Worm (Caenorhabditis elegans): Measurements from ENCODE around the gene ceh-21.

The ceh-21 gene

ce11 chrX:1852636-1853035, at the start of gene ceh-21:
Gene ceh-21, minus strand, starts transcription at chrX:1852736.
- TF ChIP-seq cog-1 (tag; optimal IDR thresholded peaks at IDR 0.05) (no peak), med-1 (GFP tag; optimal IDR thresholded peaks at IDR 0.05; ENCODE audit: insufficient read depth) (no peak), flt-1 (GFP tag; IDR thresholded peaks at IDR 0.05) (no peak), T22C8.4 (GFP tag; IDR thresholded peaks at IDR 0.05) (no peak), ztf-29 (GFP tag; IDR thresholded peaks at IDR 0.05) (no peak), klf-2 (GFP tag; conservative IDR thresholded peaks at IDR 0.05) (no peak), ztf-23 (GFP tag; IDR thresholded peaks at IDR 0.05) (no peak), ref-1 (GFP tag; conservative IDR thresholded peaks at IDR 0.05) (no peak), tab-1 (GFP tag; IDR thresholded peaks at IDR 0.05) (no peak)

DNA sequence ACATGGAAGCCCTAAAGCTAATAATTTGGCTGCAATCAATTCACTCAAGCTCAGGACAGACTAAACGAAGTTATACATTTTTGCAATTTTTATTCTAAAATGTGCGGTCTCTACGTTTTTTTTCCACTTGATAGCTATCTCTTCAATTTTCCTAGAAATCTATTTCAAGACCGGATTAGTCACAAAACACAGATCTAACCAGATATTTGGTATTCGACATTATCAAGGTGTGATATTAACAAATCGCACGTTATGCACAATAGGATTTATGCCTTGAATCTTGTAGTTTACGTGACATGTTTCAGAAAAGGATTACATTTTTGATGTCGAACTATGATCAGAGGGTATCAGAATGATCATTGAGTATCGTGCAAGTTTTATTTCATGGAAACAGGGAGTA, 48.9 kb upstream of the ceh-21 start:
- TF ChIP-seq med-1 (GFP tag; optimal IDR thresholded peaks at IDR 0.05; ENCODE audit: insufficient read depth) (no peak), klf-2 (GFP tag; conservative IDR thresholded peaks at IDR 0.05) (no peak), tab-1 (GFP tag; IDR thresholded peaks at IDR 0.05) (no peak), ztf-23 (GFP tag; IDR thresholded peaks at IDR 0.05) (no peak), ref-1 (GFP tag; conservative IDR thresholded peaks at IDR 0.05) (no peak)

ce11 chrX:1897243-1897642, 44.7 kb upstream of the ceh-21 start, which contains the start of gene B0294.1:
Gene B0294.1, minus strand, starts transcription at chrX:1897343.
- no peak for TF ChIP-seq ref-1 (GFP tag; conservative IDR thresholded peaks at IDR 0.05)

- TF ChIP-seq ztf-23 (GFP tag; IDR thresholded peaks at IDR 0.05) = no peak
- no peak for TF ChIP-seq ref-1 (GFP tag; conservative IDR thresholded peaks at IDR 0.05)
- TF ChIP-seq ztf-29 (GFP tag; IDR thresholded peaks at IDR 0.05) = no peak
- no peak for TF ChIP-seq med-1 (GFP tag; optimal IDR thresholded peaks at IDR 0.05; ENCODE audit: insufficient read depth)
- TF ChIP-seq T22C8.4 (GFP tag; IDR thresholded peaks at IDR 0.05) = no peak
- TF ChIP-seq cog-1 (tag; optimal IDR thresholded peaks at IDR 0.05) = no peak
- TF ChIP-seq klf-2 (GFP tag; conservative IDR thresholded peaks at IDR 0.05) = no peak
- no peak for TF ChIP-seq flt-1 (GFP tag; IDR thresholded peaks at IDR 0.05)
- no peak for TF ChIP-seq tab-1 (GFP tag; IDR thresholded peaks at IDR 0.05)
Measured at ce11 chrX:1891887-1892286, 39.4 kb upstream of the ceh-21 start, which contains the start of gene B0294.3. Gene B0294.3, plus strand, starts transcription at chrX:1892187.

DNA sequence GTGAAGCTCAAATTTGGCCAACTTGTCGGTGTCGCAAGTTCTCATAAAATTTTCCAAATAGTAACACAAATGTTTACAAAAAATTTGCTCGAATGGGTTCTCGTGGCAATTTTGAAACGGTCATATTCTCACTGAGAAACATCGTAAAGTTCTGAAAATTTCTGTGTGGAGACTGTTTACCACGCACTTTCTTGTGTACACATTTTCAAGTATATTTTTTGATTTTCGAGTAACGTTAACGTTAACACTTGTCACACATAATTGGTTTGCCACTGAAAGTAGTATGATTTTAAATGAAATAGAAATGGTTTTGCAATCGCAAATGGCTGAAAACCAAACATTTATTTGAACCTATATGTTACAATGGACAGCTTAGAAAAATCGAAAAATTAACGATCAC, 38.3 kb upstream of the ceh-21 start:
- no peak for TF ChIP-seq ref-1 (GFP tag; conservative IDR thresholded peaks at IDR 0.05)

DNA sequence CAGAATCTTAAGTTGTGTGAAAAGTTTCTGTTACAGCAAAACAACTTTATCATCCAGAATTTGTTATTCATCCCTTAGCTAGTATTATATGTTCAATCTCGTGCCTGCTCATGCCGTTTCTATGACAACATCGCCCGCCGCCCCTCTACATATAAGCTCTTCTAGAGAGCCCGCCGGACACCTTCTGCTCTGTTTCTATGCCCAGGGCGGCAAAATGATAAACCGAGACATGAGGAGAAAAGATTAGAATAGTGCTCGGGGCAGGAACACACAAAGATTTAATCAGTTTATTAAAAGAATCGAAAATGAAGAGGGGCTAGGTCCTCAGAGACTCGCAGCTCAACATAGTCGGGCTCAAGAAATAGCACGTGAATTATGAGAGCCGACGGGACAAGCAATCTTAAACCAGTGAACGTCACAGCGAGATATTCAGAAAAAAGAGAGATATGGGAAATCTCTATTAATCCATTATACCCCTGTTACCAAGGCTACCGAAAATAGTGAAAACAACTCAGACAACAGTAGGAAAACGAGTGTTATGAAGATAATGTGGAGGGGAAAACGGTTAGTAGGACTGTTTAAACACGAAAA, 36.0 kb upstream of the ceh-21 start:
- TF ChIP-seq cog-1 (tag; optimal IDR thresholded peaks at IDR 0.05) (peak; percentile 36), flt-1 (GFP tag; IDR thresholded peaks at IDR 0.05) (no peak)

- TF ChIP-seq flt-1 (GFP tag; IDR thresholded peaks at IDR 0.05) (peak; percentile 94), tab-1 (GFP tag; IDR thresholded peaks at IDR 0.05) (peak; percentile 94), ztf-29 (GFP tag; IDR thresholded peaks at IDR 0.05) (peak; percentile 85), klf-2 (GFP tag; conservative IDR thresholded peaks at IDR 0.05) (peak; percentile 76), T22C8.4 (GFP tag; IDR thresholded peaks at IDR 0.05) (peak; percentile 78), ref-1 (GFP tag; conservative IDR thresholded peaks at IDR 0.05) (peak; percentile 86), med-1 (GFP tag; optimal IDR thresholded peaks at IDR 0.05; ENCODE audit: insufficient read depth) (peak; percentile 59), cog-1 (tag; optimal IDR thresholded peaks at IDR 0.05) (peak; percentile 66), ztf-23 (GFP tag; IDR thresholded peaks at IDR 0.05) (peak; percentile 88)
Measured at ce11 chrX:1880665-1881064, 28.1 kb upstream of the ceh-21 start.

ce11 chrX:1870991-1871390, 18.5 kb upstream of the ceh-21 start:
- TF ChIP-seq T22C8.4 (GFP tag; IDR thresholded peaks at IDR 0.05) = no peak
- TF ChIP-seq klf-2 (GFP tag; conservative IDR thresholded peaks at IDR 0.05) = no peak
- no peak for TF ChIP-seq cog-1 (tag; optimal IDR thresholded peaks at IDR 0.05)
- no peak for TF ChIP-seq ztf-29 (GFP tag; IDR thresholded peaks at IDR 0.05)
- TF ChIP-seq flt-1 (GFP tag; IDR thresholded peaks at IDR 0.05) = no peak
- no peak for TF ChIP-seq med-1 (GFP tag; optimal IDR thresholded peaks at IDR 0.05; ENCODE audit: insufficient read depth)
- TF ChIP-seq ztf-23 (GFP tag; IDR thresholded peaks at IDR 0.05) = no peak

ce11 chrX:1864946-1865345, 12.4 kb upstream of the ceh-21 start, which contains the start of gene tbx-41:
Gene tbx-41, plus strand, starts transcription at chrX:1865246.
- TF ChIP-seq med-1 (GFP tag; optimal IDR thresholded peaks at IDR 0.05; ENCODE audit: insufficient read depth) (no peak), tab-1 (GFP tag; IDR thresholded peaks at IDR 0.05) (no peak)

DNA sequence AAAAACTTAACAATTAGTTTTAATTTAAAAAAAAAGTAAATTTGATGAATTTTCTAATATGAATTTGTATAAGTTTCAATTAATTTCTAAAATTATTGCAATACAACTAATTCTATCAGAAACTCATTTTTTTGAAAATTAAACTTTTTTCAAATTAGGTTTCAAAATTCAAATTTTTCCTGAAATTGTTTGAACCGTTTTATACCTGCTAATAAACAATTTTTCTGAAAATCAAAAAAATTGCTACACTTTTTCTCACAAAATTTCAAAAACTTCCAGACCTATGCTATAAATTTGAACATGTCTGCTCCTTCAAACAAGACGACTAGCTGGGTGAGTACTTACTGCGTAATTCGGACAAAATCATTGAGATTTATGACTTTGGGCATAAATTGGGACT, 7.9 kb upstream of the ceh-21 start, which contains the start of gene T26C11.8:
T26C11.8 (plus strand) TSS at position 301 of the 400 bp plus-strand sequence.
- TF ChIP-seq ref-1 (GFP tag; conservative IDR thresholded peaks at IDR 0.05) (no peak), tab-1 (GFP tag; IDR thresholded peaks at IDR 0.05) (no peak), ztf-29 (GFP tag; IDR thresholded peaks at IDR 0.05) (no peak), T22C8.4 (GFP tag; IDR thresholded peaks at IDR 0.05) (no peak), ztf-23 (GFP tag; IDR thresholded peaks at IDR 0.05) (no peak), flt-1 (GFP tag; IDR thresholded peaks at IDR 0.05) (no peak), cog-1 (tag; optimal IDR thresholded peaks at IDR 0.05) (no peak), med-1 (GFP tag; optimal IDR thresholded peaks at IDR 0.05; ENCODE audit: insufficient read depth) (no peak), klf-2 (GFP tag; conservative IDR thresholded peaks at IDR 0.05) (no peak)

- TF ChIP-seq med-1 (GFP tag; optimal IDR thresholded peaks at IDR 0.05; ENCODE audit: insufficient read depth) (peak; percentile 69), flt-1 (GFP tag; IDR thresholded peaks at IDR 0.05) (peak; percentile 94), T22C8.4 (GFP tag; IDR thresholded peaks at IDR 0.05) (peak; percentile 76), ref-1 (GFP tag; conservative IDR thresholded peaks at IDR 0.05) (peak; percentile 78), ztf-29 (GFP tag; IDR thresholded peaks at IDR 0.05) (peak; percentile 88), cog-1 (tag; optimal IDR thresholded peaks at IDR 0.05) (peak; percentile 61), klf-2 (GFP tag; conservative IDR thresholded peaks at IDR 0.05) (peak; percentile 79; the same call in 1 of the 2 replicates), tab-1 (GFP tag; IDR thresholded peaks at IDR 0.05) (peak; percentile 92), ztf-23 (GFP tag; IDR thresholded peaks at IDR 0.05) (peak; percentile 90)
Measured at ce11 chrX:1858616-1859015, 6.1 kb upstream of the ceh-21 start.
